Worm (Caenorhabditis elegans) whole organism, L2 larva: ENCODE measurements around the gene C36B7.6.

ENCODE experiments used
- ama-1 ChIP-seq: fragments of 150-350 bp; optimal IDR thresholded peaks from 2 replicates; lab custom pipeline; 2018; ENCODE audit warnings: inconsistent platforms
- blmp-1 ChIP-seq: sonication (generic microtip); optimal IDR thresholded peaks from 2 replicates; lab custom pipeline; 2017; ENCODE audit warnings: missing genetic modification characterization, mild to moderate bottlenecking, missing compliant biosample characterization, antibody characterized with exemption, moderate library complexity; ENCODE audit not compliant: insufficient read depth
- fos-1 ChIP-seq: fragments of 150-350 bp; optimal IDR thresholded peaks from 2 replicates; lab custom pipeline; 2014; ENCODE audit warnings: missing biosample characterization, missing genetic modification characterization
- mab-5 ChIP-seq: fragments of 150-350 bp; optimal IDR thresholded peaks from 2 replicates; lab custom pipeline; 2014; ENCODE audit warnings: missing biosample characterization, missing genetic modification characterization
- nhr-10 ChIP-seq: sonication (generic microtip); optimal IDR thresholded peaks from 2 replicates; lab custom pipeline; 2017; ENCODE audit warnings: missing biosample characterization, missing genetic modification characterization
- nhr-12 ChIP-seq: fragments of 150-350 bp; optimal IDR thresholded peaks from 2 replicates; lab custom pipeline; 2014; ENCODE audit warnings: missing biosample characterization, missing genetic modification characterization
- nhr-25 ChIP-seq: fragments of 150-350 bp; sonication (generic microtip); optimal IDR thresholded peaks from 3 replicates; lab custom pipeline; 2014; ENCODE audit warnings: missing biosample characterization, missing genetic modification characterization
- skn-1 ChIP-seq: sonication (generic microtip); optimal IDR thresholded peaks from 2 replicates; lab custom pipeline; 2017; ENCODE audit warnings: missing biosample characterization, missing genetic modification characterization
- snpc-4 ChIP-seq: fragments of 150-350 bp; optimal IDR thresholded peaks from 2 replicates; lab custom pipeline; 2014; ENCODE audit warnings: missing biosample characterization, missing genetic modification characterization
- unc-39 ChIP-seq: fragments of 150-350 bp; optimal IDR thresholded peaks from 2 replicates; lab custom pipeline; 2014; ENCODE audit warnings: missing biosample characterization, missing genetic modification characterization
- unc-62 ChIP-seq: fragments of 150-350 bp; optimal IDR thresholded peaks from 2 replicates; lab custom pipeline; 2014; ENCODE audit warnings: missing biosample characterization, missing genetic modification reagents, missing genetic modification characterization
- ztf-1 ChIP-seq: fragments of 200-800 bp; sonication (Bioruptor generic); conservative IDR thresholded peaks from 2 replicates; pipeline ENCODE4 v1.3.6; 2022; ENCODE audit warnings: missing genetic modification characterization, missing compliant biosample characterization
- ztf-4 ChIP-seq: fragments of 150-350 bp; optimal IDR thresholded peaks from 2 replicates; lab custom pipeline; 2014; ENCODE audit warnings: missing biosample characterization, missing genetic modification characterization

ce11 chrX:7100290-7100689, at the start of gene C36B7.6:
- no peak for TF ChIP-seq ama-1 (lab: Kevin White, UChicago)
- peak; percentile 43 for TF ChIP-seq fos-1
- no peak for TF ChIP-seq nhr-12
- TF ChIP-seq blmp-1 (tag; lab: Kevin White, UChicago), result no peak
- TF ChIP-seq nhr-25, result no peak
- no peak for TF ChIP-seq mab-5 (tag; lab: Kevin White, UChicago)
- TF ChIP-seq unc-39 (tag; lab: Kevin White, UChicago), result no peak
- no peak for TF ChIP-seq unc-62 (GFP tag; lab: Kevin White, UChicago)
- TF ChIP-seq ztf-1 (GFP tag; lab: Robert Waterston, UW), result no peak
- TF ChIP-seq nhr-10, result no peak
- TF ChIP-seq skn-1 (tag; lab: Kevin White, UChicago), result no peak
- TF ChIP-seq snpc-4, result no peak
- TF ChIP-seq ztf-4, result no peak
